Worm (Caenorhabditis elegans): ENCODE measurements around the gene ora-1.

DNA sequence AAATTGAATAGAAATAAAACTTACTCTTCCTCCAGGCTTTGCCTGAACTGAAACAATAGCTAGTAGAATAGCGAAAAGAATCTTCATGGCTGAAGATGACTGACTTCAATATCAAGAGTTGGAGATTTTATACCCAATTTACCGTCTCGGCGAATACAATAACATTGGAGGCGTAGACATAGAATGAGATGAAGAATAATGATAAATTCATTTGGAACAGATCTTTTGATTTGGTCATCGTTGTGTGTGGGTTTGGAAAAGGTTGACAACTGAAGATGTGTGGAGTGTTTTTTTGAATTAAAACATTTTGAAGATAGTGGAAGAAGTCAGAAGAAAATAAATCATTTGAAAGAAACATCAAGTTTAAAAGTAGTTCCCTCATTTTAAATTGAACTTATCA, 1.5 kb upstream of the ora-1 start, which contains the start of gene F57H12.6:
- TF ChIP-seq ets-7 (tag; optimal IDR thresholded peaks at IDR 0.05) (no peak), ama-1 (optimal IDR thresholded peaks at IDR 0.05) (no peak), tbx-37 (GFP tag; conservative IDR thresholded peaks at IDR 0.05) (no peak)

All from whole organism, early embryonic.